Fruit fly (Drosophila melanogaster) whole organism, wandering third instar larva: Measurements from ENCODE around the gene CG6753.

ENCODE experiments used
- Hr78 ChIP-seq: fragments of >200 bp; optimal IDR thresholded peaks from 2 replicates; lab custom pipeline; 2017; ENCODE audit warnings: missing biosample characterization, missing genetic modification characterization
- Hr83 ChIP-seq: fragments of 200-300 bp; sonication (Bioruptor generic); optimal IDR thresholded peaks from 2 replicates; lab custom pipeline; 2016; ENCODE audit warnings: missing biosample characterization, mild to moderate bottlenecking, missing genetic modification characterization, moderate library complexity; ENCODE audit not compliant: poor library complexity, severe bottlenecking
- lola ChIP-seq: fragments of >200 bp; optimal IDR thresholded peaks from 2 replicates; lab custom pipeline; 2017; ENCODE audit warnings: missing biosample characterization, missing genetic modification characterization
- usp ChIP-seq: fragments of >200 bp; optimal IDR thresholded peaks from 2 replicates; lab custom pipeline; 2017; ENCODE audit warnings: missing biosample characterization, missing genetic modification characterization

- TF ChIP-seq Hr83 (no peak), lola (GFP tag; lab: Kevin White, UChicago) (no peak), Hr78 (GFP tag; lab: Kevin White, UChicago) (no peak), usp (GFP tag; lab: Kevin White, UChicago) (no peak)
These were observed 33.9 kb upstream of the CG6753 start, which contains the start of gene CG43630 for dm6 chr3R:12676160-12676559.
